Worm (Caenorhabditis elegans) whole organism, L1 larva: ENCODE results near the gene prx-14.

Experiments used
- aly-2 ChIP-seq: fragments of 150-350 bp; optimal IDR thresholded peaks from 2 replicates; lab custom pipeline; 2014; ENCODE audit warnings: missing biosample characterization, missing genetic modification characterization
- dsc-1 ChIP-seq: sonication (generic microtip); optimal IDR thresholded peaks from 2 replicates; lab custom pipeline; 2016; ENCODE audit warnings: mild to moderate bottlenecking, missing genetic modification characterization, missing compliant biosample characterization
- fkh-8 ChIP-seq: sonication (generic microtip); optimal IDR thresholded peaks from 2 replicates; lab custom pipeline; 2016; ENCODE audit warnings: mild to moderate bottlenecking, missing genetic modification characterization, missing compliant biosample characterization
- hlh-4 ChIP-seq: sonication (generic microtip); optimal IDR thresholded peaks from 2 replicates; lab custom pipeline; 2016; ENCODE audit warnings: mild to moderate bottlenecking, missing genetic modification characterization, missing compliant biosample characterization
- zip-4 ChIP-seq: fragments of 200-800 bp; sonication (Bioruptor generic); optimal IDR thresholded peaks from 2 replicates; lab custom pipeline; 2018; ENCODE audit warnings: mild to moderate bottlenecking, missing genetic modification characterization, moderate library complexity, missing compliant biosample characterization

DNA sequence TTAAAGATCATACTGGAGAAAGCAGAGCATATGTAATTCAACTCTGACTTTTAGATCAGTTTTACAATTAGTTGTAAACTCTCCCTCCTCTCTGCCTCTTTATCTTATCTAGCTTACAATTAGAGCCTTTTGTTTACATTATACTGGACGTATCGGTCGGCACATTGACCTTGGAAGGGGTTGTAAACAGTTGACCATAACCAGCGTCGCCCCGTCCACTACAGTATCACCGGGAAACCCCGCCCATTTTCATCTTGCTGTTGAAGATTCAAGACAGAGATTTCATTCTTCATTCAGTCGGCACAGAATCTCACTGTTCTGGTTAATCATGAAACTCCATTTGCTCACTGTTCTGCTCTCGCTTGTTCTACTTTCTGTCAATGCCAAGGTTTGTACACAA, 3.8 kb downstream of the prx-14 start, which contains the start of gene sdz-27:
- TF ChIP-seq hlh-4 (tag; lab: Kevin White, UChicago) (no peak), zip-4 (GFP tag; lab: Kevin White, UChicago) (no peak), dsc-1 (tag; lab: Kevin White, UChicago) (no peak), aly-2 (tag; lab: Kevin White, UChicago) (no peak), fkh-8 (no peak)
